Worm (Caenorhabditis elegans): ENCODE data around the gene tmem-218.

The tmem-218 gene

DNA sequence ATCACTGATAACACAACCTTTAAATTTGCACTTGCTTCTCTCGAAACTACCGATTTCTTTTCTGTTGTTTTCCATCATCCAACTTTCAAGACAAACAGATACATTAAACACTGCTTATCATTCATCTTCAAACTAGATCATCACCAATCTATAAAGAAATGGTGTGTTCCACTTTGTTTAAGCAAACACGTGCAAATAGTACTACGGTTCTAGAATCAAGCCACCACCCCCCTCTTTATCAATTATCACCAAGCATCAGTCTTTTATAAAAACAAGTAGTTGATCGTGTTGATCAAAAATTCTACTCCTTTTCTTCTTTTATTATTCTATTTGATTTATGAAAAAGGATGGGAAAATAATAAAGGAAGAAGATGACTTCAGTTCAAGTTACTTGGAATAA lies 11.0 kb upstream of the tmem-218 start:
- TF ChIP-seq med-1 (GFP tag; optimal IDR thresholded peaks at IDR 0.05; ENCODE audit: insufficient read depth) = no peak
- no peak for TF ChIP-seq klf-2 (GFP tag; conservative IDR thresholded peaks at IDR 0.05)
- TF ChIP-seq flt-1 (GFP tag; IDR thresholded peaks at IDR 0.05) = no peak
- TF ChIP-seq ztf-23 (GFP tag; IDR thresholded peaks at IDR 0.05) = no peak
- TF ChIP-seq T22C8.4 (GFP tag; IDR thresholded peaks at IDR 0.05) = no peak

DNA sequence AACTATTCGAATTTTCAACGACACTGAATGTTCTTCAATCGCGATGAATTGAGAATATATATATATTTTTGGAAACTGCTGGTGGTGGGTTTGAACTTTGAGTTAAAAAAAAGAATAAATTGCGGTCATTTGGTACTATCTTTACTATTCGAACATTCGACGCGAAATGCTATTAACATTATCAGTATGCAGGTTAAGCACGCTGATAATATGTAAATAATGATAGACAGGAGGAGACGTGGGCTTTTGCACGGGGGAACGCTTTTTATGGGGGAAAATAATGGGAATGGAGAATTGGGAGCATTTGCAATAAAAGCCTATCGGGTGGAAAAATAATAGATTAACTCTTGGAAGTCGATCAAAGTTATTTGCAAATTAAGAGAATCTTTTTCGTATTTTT lies 10.5 kb upstream of the tmem-218 start:
- TF ChIP-seq cog-1 (tag; optimal IDR thresholded peaks at IDR 0.05) (no peak), flt-1 (GFP tag; IDR thresholded peaks at IDR 0.05) (no peak), med-1 (GFP tag; optimal IDR thresholded peaks at IDR 0.05; ENCODE audit: insufficient read depth) (no peak), klf-2 (GFP tag; conservative IDR thresholded peaks at IDR 0.05) (no peak), ztf-29 (GFP tag; IDR thresholded peaks at IDR 0.05) (no peak), ztf-23 (GFP tag; IDR thresholded peaks at IDR 0.05) (no peak), tab-1 (GFP tag; IDR thresholded peaks at IDR 0.05) (no peak), T22C8.4 (GFP tag; IDR thresholded peaks at IDR 0.05) (no peak), ref-1 (GFP tag; conservative IDR thresholded peaks at IDR 0.05) (no peak)

DNA sequence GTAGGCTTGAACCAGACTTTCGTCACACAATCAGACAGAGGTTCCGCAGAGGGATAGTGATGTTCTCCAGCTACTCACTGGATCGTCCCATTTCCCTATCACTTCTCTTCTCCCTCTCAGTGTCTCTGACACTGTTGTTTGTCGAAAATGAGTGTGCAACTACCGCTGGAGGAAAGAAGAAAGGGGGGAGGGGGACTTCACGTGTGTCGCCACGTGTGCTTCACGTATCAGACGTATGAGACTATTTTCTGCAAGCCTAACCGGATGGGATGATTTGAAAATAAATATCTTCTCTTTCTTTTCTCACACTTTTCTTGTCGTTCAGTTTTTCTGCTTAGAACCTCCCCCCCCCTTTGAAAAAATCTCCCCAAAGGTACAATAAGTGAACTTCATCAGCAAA lies 8.7 kb upstream of the tmem-218 start, which contains the start of gene H18N23.2:
TSS of gene H18N23.2 (minus strand) at position 82 of the 400 bp plus-strand sequence.
- no peak for TF ChIP-seq ref-1 (GFP tag; conservative IDR thresholded peaks at IDR 0.05)
- TF ChIP-seq klf-2 (GFP tag; conservative IDR thresholded peaks at IDR 0.05) = no peak
- TF ChIP-seq ztf-23 (GFP tag; IDR thresholded peaks at IDR 0.05) = no peak
- no peak for TF ChIP-seq cog-1 (tag; optimal IDR thresholded peaks at IDR 0.05)
- TF ChIP-seq ztf-29 (GFP tag; IDR thresholded peaks at IDR 0.05) = no peak

DNA sequence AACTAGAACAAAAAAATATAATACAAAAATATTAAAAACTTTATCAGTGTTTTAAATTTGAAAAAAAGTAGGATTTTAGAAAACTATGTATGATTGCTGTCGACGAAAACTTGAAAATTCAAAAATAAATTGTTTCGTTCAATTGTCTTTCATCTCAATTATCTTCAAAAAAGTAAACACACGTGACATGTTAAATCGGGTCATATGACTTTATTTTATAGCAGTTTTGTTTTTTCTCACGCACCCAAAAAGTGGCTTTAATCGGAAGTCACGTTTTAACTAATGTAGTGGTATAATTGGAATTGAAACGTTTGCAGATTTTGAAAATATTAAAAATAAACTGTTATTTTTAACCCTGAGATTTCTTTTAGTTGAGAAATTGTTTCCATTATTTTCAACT lies 6.6 kb upstream of the tmem-218 start:
- TF ChIP-seq cog-1 (tag; optimal IDR thresholded peaks at IDR 0.05) (no peak), ztf-29 (GFP tag; IDR thresholded peaks at IDR 0.05) (no peak), flt-1 (GFP tag; IDR thresholded peaks at IDR 0.05) (no peak), klf-2 (GFP tag; conservative IDR thresholded peaks at IDR 0.05) (no peak), T22C8.4 (GFP tag; IDR thresholded peaks at IDR 0.05) (no peak), tab-1 (GFP tag; IDR thresholded peaks at IDR 0.05) (no peak), ref-1 (GFP tag; conservative IDR thresholded peaks at IDR 0.05) (no peak), ztf-23 (GFP tag; IDR thresholded peaks at IDR 0.05) (no peak)

DNA sequence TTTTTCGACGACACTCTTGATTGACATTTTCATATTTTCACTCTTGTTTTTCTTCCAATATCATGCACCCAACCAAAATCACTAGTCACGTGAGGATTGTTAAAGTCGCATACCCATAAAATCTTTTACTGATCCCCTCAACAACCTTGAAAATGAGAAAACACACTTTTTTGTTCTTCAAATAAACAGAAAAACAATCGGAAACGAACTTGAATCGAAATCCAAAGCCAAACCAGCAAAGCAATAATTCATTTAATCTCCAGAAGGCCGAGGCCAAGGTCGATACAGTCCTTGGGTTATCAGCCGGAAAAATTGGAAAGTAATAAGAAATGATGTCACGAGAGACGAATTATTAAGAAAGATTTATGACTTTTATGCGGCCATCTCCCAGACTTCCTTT lies 5.7 kb upstream of the tmem-218 start:
- TF ChIP-seq cog-1 (tag; optimal IDR thresholded peaks at IDR 0.05) (no peak), ref-1 (GFP tag; conservative IDR thresholded peaks at IDR 0.05) (no peak), tab-1 (GFP tag; IDR thresholded peaks at IDR 0.05) (no peak), flt-1 (GFP tag; IDR thresholded peaks at IDR 0.05) (no peak), klf-2 (GFP tag; conservative IDR thresholded peaks at IDR 0.05) (no peak), T22C8.4 (GFP tag; IDR thresholded peaks at IDR 0.05) (no peak), ztf-23 (GFP tag; IDR thresholded peaks at IDR 0.05) (no peak), ztf-29 (GFP tag; IDR thresholded peaks at IDR 0.05) (no peak), med-1 (GFP tag; optimal IDR thresholded peaks at IDR 0.05; ENCODE audit: insufficient read depth) (no peak)

DNA sequence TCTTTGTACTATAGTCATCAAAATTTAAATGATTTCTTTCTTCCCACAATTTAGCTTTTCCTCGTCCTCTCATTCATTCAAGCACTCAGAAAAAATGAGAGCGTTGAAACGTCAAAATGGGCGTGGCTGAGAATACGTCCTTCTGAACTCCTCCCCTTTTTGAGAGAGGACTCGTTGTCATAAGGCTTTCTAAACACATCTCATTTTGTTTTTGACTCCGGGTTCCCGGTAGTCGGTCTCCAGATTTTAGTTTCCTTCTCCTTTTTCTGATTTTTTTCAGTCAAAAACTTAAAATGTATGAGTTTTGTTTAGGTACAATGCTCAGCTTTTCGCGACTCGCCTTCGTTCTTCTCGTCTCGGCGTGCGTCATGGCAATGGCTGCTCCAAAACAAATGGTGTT lies 12.7 kb downstream of the tmem-218 start, which contains the start of gene nlp-6:
TSS of gene nlp-6 (plus strand) at position 301 of the 400 bp plus-strand sequence.
- no peak for TF ChIP-seq ref-1 (GFP tag; conservative IDR thresholded peaks at IDR 0.05)
- no peak for TF ChIP-seq ztf-29 (GFP tag; IDR thresholded peaks at IDR 0.05)
- TF ChIP-seq T22C8.4 (GFP tag; IDR thresholded peaks at IDR 0.05) = no peak
- no peak for TF ChIP-seq tab-1 (GFP tag; IDR thresholded peaks at IDR 0.05)
- TF ChIP-seq med-1 (GFP tag; optimal IDR thresholded peaks at IDR 0.05; ENCODE audit: insufficient read depth) = no peak
- no peak for TF ChIP-seq klf-2 (GFP tag; conservative IDR thresholded peaks at IDR 0.05)
- TF ChIP-seq ztf-23 (GFP tag; IDR thresholded peaks at IDR 0.05) = no peak
- TF ChIP-seq flt-1 (GFP tag; IDR thresholded peaks at IDR 0.05) = no peak
- TF ChIP-seq cog-1 (tag; optimal IDR thresholded peaks at IDR 0.05) = no peak

DNA sequence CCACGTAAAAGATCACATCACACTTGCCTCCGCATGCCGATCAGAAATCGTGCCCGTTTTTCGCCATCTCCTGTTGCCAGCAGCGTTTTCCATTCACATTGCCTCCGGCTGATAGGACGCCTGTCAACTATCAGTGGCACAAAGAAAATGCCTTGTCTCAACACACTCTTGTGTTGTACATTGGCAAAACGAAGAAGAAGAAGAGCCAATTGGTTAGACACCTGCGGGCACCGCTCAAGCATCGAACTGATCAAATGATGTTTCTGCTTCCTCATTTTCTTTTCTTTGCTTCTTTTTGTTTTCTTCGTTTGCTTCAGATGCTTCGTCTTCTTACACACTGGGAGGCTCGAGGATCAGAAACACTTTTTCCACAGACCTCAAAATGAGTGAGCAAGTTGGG lies 17.8 kb downstream of the tmem-218 start:
- TF ChIP-seq tab-1 (GFP tag; IDR thresholded peaks at IDR 0.05) (no peak), cog-1 (tag; optimal IDR thresholded peaks at IDR 0.05) (no peak), med-1 (GFP tag; optimal IDR thresholded peaks at IDR 0.05; ENCODE audit: insufficient read depth) (no peak), flt-1 (GFP tag; IDR thresholded peaks at IDR 0.05) (no peak), klf-2 (GFP tag; conservative IDR thresholded peaks at IDR 0.05) (no peak), ref-1 (GFP tag; conservative IDR thresholded peaks at IDR 0.05) (no peak), ztf-29 (GFP tag; IDR thresholded peaks at IDR 0.05) (no peak), ztf-23 (GFP tag; IDR thresholded peaks at IDR 0.05) (no peak), T22C8.4 (GFP tag; IDR thresholded peaks at IDR 0.05) (no peak)

DNA sequence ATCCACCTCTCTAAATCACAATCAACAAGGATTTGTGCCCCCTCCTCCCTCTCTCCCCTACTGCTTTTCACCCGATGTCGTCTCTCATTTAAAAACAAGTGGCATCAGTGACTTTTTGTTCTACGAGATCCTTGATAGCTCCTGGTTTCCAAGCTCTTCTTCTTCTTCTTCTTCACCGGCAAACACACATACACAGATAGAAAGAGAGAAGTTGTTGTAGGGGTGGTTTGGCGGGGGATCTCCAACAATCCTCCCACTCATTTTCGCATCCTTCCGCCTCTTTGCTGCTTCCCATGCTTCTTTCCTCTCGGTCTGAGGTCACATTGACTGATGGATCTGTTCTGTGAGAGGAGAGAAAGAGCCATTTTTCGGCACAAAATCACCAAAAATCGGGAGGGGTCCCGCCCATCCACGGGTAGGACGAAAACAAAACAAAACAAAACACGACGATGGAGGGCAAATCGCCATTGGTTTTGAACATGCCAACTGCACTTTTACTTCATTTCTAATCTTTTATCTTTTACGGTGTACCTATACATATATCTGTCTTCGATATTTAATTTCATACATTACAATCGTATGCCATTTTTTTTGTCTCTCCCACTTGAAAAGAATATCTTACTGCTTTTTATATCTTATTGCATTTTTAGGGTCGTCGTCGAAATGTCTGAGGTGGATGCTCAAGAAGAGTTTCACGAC lies 21.0 kb downstream of the tmem-218 start, which contains the start of gene T23E7.2:
TSS of gene T23E7.2 (plus strand) at position 649 of the 699 bp plus-strand sequence.
- TF ChIP-seq flt-1 (GFP tag; IDR thresholded peaks at IDR 0.05) (no peak), T22C8.4 (GFP tag; IDR thresholded peaks at IDR 0.05) (no peak), tab-1 (GFP tag; IDR thresholded peaks at IDR 0.05) (no peak), ztf-23 (GFP tag; IDR thresholded peaks at IDR 0.05) (no peak), med-1 (GFP tag; optimal IDR thresholded peaks at IDR 0.05; ENCODE audit: insufficient read depth) (no peak), cog-1 (tag; optimal IDR thresholded peaks at IDR 0.05) (no peak), klf-2 (GFP tag; conservative IDR thresholded peaks at IDR 0.05) (no peak), ref-1 (GFP tag; conservative IDR thresholded peaks at IDR 0.05) (no peak)

DNA sequence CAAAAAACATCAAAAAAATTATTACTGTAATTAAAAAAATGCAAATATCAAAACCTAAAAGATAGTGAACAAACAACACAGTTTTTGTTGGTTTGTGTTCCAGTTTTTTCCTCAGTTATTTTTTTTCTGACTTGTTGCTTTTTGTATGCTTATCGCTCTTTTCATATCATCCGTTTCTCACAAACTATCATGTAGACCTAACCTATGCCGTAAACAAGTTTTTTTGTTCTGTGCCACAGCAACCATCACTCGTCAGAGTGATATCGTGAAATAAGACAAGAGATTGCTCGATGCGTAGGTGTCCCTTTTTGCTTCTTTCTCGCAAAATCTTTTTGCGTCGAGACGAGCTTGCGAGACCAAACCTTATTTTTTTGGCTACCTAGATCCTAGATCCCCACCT lies 22.8 kb downstream of the tmem-218 start:
- TF ChIP-seq med-1 (GFP tag; optimal IDR thresholded peaks at IDR 0.05; ENCODE audit: insufficient read depth) (no peak), ztf-23 (GFP tag; IDR thresholded peaks at IDR 0.05) (no peak), klf-2 (GFP tag; conservative IDR thresholded peaks at IDR 0.05) (no peak), ref-1 (GFP tag; conservative IDR thresholded peaks at IDR 0.05) (no peak), flt-1 (GFP tag; IDR thresholded peaks at IDR 0.05) (no peak), tab-1 (GFP tag; IDR thresholded peaks at IDR 0.05) (no peak), ztf-29 (GFP tag; IDR thresholded peaks at IDR 0.05) (no peak)

DNA sequence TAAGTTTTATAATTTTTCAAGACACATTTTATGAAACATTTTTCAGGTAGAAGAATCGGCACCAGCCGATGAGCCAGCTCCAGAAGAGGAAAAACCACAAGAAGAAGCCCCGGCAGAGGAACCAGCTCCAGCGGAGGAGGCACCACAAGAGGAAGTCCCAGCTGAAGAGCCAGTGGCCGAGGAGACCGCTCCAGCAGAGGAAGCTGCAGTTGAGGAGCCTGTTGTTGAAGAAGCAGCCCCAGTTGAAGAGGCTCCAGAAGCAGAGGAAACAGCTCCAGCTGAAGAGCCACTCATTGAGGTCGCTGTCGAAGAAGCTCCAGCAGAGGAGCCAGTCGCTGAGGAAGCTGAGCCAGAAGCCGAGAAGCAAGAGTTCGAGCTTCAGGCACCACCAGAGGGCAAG lies 24.8 kb downstream of the tmem-218 start:
- TF ChIP-seq med-1 (GFP tag; optimal IDR thresholded peaks at IDR 0.05; ENCODE audit: insufficient read depth) (no peak), flt-1 (GFP tag; IDR thresholded peaks at IDR 0.05) (no peak), ref-1 (GFP tag; conservative IDR thresholded peaks at IDR 0.05) (no peak), cog-1 (tag; optimal IDR thresholded peaks at IDR 0.05) (no peak), ztf-29 (GFP tag; IDR thresholded peaks at IDR 0.05) (no peak), ztf-23 (GFP tag; IDR thresholded peaks at IDR 0.05) (no peak), klf-2 (GFP tag; conservative IDR thresholded peaks at IDR 0.05) (no peak), tab-1 (GFP tag; IDR thresholded peaks at IDR 0.05) (no peak), T22C8.4 (GFP tag; IDR thresholded peaks at IDR 0.05) (no peak)
